Worm (Caenorhabditis elegans): ENCODE data around the gene C07A9.10.

The C07A9.10 gene

DNA sequence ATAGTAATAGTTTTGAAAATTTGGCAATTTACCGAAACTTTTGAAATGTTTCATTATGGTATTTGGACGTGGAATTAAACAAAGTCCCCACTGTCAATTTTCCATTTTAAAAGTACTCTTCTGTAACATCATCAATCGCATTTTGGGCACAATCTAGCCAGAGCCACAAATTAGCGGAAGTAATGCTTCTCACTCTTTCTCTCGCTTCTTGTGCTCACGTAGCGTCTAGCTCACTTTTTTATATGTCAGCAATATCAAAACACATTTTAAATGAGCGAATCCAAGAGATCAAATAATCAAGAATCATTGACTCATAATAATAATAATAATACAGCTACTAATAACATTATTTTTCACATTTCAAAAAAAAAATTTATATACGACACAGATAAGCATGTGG is 21.9 kb downstream of the C07A9.10 start:
- TF ChIP-seq eor-1 (tag; optimal IDR thresholded peaks at IDR 0.05), result no peak
- no peak for TF ChIP-seq ceh-28 (tag; optimal IDR thresholded peaks at IDR 0.05)
- TF ChIP-seq fkh-10 (GFP tag; optimal IDR thresholded peaks at IDR 0.05), result no peak
- no peak for TF ChIP-seq daf-12 (tag; optimal IDR thresholded peaks at IDR 0.05)
- TF ChIP-seq nhr-12 (tag; optimal IDR thresholded peaks at IDR 0.05), result no peak
- no peak for TF ChIP-seq hmg-11 (tag; optimal IDR thresholded peaks at IDR 0.05)
- no peak for TF ChIP-seq pqm-1 (tag; optimal IDR thresholded peaks at IDR 0.05)
- TF ChIP-seq nhr-23 (tag; optimal IDR thresholded peaks at IDR 0.05), result no peak
- TF ChIP-seq pha-4 (tag; optimal IDR thresholded peaks at IDR 0.05), result no peak
- TF ChIP-seq ztf-11 (tag; optimal IDR thresholded peaks at IDR 0.05), result no peak
- no peak for TF ChIP-seq skn-1 (tag; optimal IDR thresholded peaks at IDR 0.05)
- no peak for TF ChIP-seq fkh-2 (tag; optimal IDR thresholded peaks at IDR 0.05)
- TF ChIP-seq elt-3 (tag; optimal IDR thresholded peaks at IDR 0.05), result no peak
- TF ChIP-seq nhr-43 (tag; optimal IDR thresholded peaks at IDR 0.05; ENCODE audit: poor library complexity, severe bottlenecking), result no peak
- no peak for TF ChIP-seq lsy-12 (tag; optimal IDR thresholded peaks at IDR 0.05)

DNA sequence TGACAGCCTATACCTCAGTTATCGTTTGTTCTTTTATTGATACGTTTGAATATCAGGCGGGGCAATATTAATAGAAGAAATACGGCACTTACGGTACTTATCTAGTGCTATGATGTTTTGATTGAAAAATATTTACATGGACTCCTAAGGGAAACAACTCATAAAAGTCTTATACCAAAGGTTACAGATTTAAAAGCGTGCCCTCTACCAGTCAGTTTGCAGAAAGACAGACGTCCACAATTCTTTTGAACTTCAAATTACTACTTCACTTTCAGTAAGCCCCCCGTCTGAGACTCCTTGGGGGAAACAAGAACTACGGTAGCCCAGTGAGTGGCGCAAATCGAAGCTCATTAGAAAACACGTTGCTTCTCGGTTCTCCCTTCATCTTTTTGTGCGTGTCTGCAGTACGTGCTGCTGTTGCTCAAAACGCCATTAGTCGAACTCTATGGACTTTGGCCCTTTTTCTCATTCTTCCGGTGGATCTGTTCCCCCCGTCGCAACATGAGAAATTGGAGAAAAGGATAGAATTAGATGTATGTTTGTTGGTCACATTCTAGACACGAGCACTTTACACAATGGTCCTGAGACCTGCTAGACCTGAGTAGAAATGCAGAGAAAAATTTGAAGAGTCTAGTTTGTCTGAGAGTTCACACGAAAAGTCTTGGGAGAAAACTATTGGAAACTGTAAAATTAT is 23.4 kb downstream of the C07A9.10 start:
- TF ChIP-seq mml-1 (tag; optimal IDR thresholded peaks at IDR 0.05), result no peak
- TF ChIP-seq lin-15B (tag; optimal IDR thresholded peaks at IDR 0.05), result peak; percentile 5
- no peak for TF ChIP-seq nhr-76 (tag; optimal IDR thresholded peaks at IDR 0.05)
- TF ChIP-seq sea-2 (GFP tag; optimal IDR thresholded peaks at IDR 0.05), result no peak
- peak; percentile 47 for TF ChIP-seq nfya-1 (tag; optimal IDR thresholded peaks at IDR 0.05; ENCODE audit: insufficient read depth)
- peak; percentile 58 for TF ChIP-seq lin-39 (tag; optimal IDR thresholded peaks at IDR 0.05)
- no peak for TF ChIP-seq zag-1 (tag; optimal IDR thresholded peaks at IDR 0.05)
- TF ChIP-seq mdl-1 (tag; optimal IDR thresholded peaks at IDR 0.05), result no peak
- no peak for TF ChIP-seq unc-62 (GFP tag; optimal IDR thresholded peaks at IDR 0.05)
- TF ChIP-seq elt-1 (tag; optimal IDR thresholded peaks at IDR 0.05), result no peak
- TF ChIP-seq nhr-28 (tag; optimal IDR thresholded peaks at IDR 0.05), result no peak
- TF ChIP-seq snpc-4 (tag; optimal IDR thresholded peaks at IDR 0.05), result no peak
- no peak for TF ChIP-seq nhr-12 (tag; optimal IDR thresholded peaks at IDR 0.05)
- TF ChIP-seq ama-1 (optimal IDR thresholded peaks at IDR 0.05), result no peak
- TF ChIP-seq nhr-25 (tag; optimal IDR thresholded peaks at IDR 0.05), result no peak

DNA sequence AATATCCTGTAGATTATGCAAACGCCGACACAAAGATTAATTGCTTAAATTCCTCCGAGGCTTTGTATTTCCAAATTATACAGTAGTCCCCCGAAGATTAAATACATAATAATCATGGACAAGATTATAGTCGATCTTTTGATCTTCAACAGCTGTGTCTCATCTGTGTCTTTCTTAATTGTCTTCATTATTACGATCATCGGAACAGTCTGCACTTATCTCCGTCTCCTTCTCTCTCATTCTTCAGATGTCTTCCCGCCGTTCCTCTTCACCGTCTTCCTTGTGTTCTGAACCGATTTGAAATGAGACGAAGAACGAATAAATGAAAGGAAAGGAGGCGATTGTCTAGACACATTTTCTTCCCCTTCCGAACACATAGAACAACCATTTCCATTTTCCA is 24.7 kb downstream of the C07A9.10 start:
- TF ChIP-seq nhr-12 (tag; optimal IDR thresholded peaks at IDR 0.05) (no peak), nhr-43 (tag; optimal IDR thresholded peaks at IDR 0.05; ENCODE audit: poor library complexity, severe bottlenecking) (peak; percentile 61), hmg-11 (tag; optimal IDR thresholded peaks at IDR 0.05) (peak; percentile 34), ztf-4 (tag; optimal IDR thresholded peaks at IDR 0.05) (no peak), nhr-23 (tag; optimal IDR thresholded peaks at IDR 0.05) (peak; percentile 69), mdl-1 (tag; optimal IDR thresholded peaks at IDR 0.05) (no peak), nhr-25 (tag; optimal IDR thresholded peaks at IDR 0.05) (peak; percentile 53), ceh-28 (tag; optimal IDR thresholded peaks at IDR 0.05) (no peak)

DNA sequence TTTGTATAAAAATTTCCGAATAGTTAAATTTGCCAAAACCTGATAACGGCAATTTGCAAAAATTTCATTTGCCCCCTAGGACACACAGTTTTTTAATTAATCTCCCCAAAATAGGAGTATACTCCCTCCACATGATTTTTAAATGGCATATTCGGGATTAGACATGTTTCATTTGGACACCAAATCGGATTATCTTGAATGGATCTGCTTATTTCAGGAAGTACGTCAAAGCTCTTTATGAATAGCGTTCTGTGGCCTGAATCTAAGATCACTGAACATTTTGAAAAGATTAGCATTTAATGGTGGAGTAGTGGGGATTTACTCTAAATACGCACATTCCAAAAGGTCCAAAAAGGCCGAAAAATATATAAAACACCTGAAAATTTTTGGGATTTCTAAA is 27.3 kb downstream of the C07A9.10 start:
- no peak for TF ChIP-seq ztf-4 (tag; optimal IDR thresholded peaks at IDR 0.05)
- no peak for TF ChIP-seq elt-3 (tag; optimal IDR thresholded peaks at IDR 0.05)
- TF ChIP-seq fkh-10 (GFP tag; optimal IDR thresholded peaks at IDR 0.05), result no peak
- no peak for TF ChIP-seq lin-39 (tag; optimal IDR thresholded peaks at IDR 0.05)
- no peak for TF ChIP-seq ama-1 (optimal IDR thresholded peaks at IDR 0.05)
- TF ChIP-seq ztf-11 (tag; optimal IDR thresholded peaks at IDR 0.05), result no peak
- no peak for TF ChIP-seq fos-1 (tag; optimal IDR thresholded peaks at IDR 0.05)
- TF ChIP-seq sea-2 (GFP tag; optimal IDR thresholded peaks at IDR 0.05), result no peak
- no peak for TF ChIP-seq fkh-2 (tag; optimal IDR thresholded peaks at IDR 0.05)
- TF ChIP-seq nhr-67 (tag; optimal IDR thresholded peaks at IDR 0.05), result no peak
- TF ChIP-seq nhr-23 (tag; optimal IDR thresholded peaks at IDR 0.05), result no peak
- no peak for TF ChIP-seq nfya-1 (tag; optimal IDR thresholded peaks at IDR 0.05; ENCODE audit: insufficient read depth)
- TF ChIP-seq skn-1 (tag; optimal IDR thresholded peaks at IDR 0.05), result no peak
- no peak for TF ChIP-seq nhr-11 (tag; optimal IDR thresholded peaks at IDR 0.05)
- no peak for TF ChIP-seq tbx-2 (tag; optimal IDR thresholded peaks at IDR 0.05)
- TF ChIP-seq ceh-82 (tag; optimal IDR thresholded peaks at IDR 0.05), result no peak
- no peak for TF ChIP-seq hmg-11 (tag; optimal IDR thresholded peaks at IDR 0.05)
- no peak for TF ChIP-seq daf-12 (tag; optimal IDR thresholded peaks at IDR 0.05)
